Fruit fly (Drosophila melanogaster) whole organism, embryonic: ENCODE data around the gene kat80.

Experiments
- CG10462 ChIP-seq: fragments of 200-800 bp; sonication (Bioruptor generic); optimal IDR thresholded peaks from 2 replicates; lab custom pipeline; 2016; ENCODE audit warnings: missing biosample characterization, missing genetic modification characterization
- CG10959 ChIP-seq: fragments of 200-800 bp; sonication (Bioruptor generic); IDR thresholded peaks from 2 replicates; pipeline ENCODE4 v1.3.6; 2022; ENCODE audit warnings: missing biosample characterization, missing genetic modification characterization
- CG12769 ChIP-seq: fragments of 200-800 bp; sonication (Bioruptor generic); optimal IDR thresholded peaks from 2 replicates; lab custom pipeline; 2019; ENCODE audit warnings: missing biosample characterization, mild to moderate bottlenecking, missing genetic modification characterization, moderate library complexity
- CG13424 ChIP-seq: fragments of 200-800 bp; sonication (Bioruptor generic); optimal IDR thresholded peaks from 2 replicates; lab custom pipeline; 2019; ENCODE audit warnings: missing biosample characterization, mild to moderate bottlenecking, missing genetic modification characterization, moderate library complexity
- CG1529 ChIP-seq: fragments of 200-800 bp; sonication (Bioruptor generic); optimal IDR thresholded peaks from 3 replicates; lab custom pipeline; 2018; ENCODE audit warnings: missing biosample characterization, missing genetic modification characterization
- CG18011 ChIP-seq: fragments of 200-800 bp; sonication (Bioruptor generic); optimal IDR thresholded peaks from 2 replicates; lab custom pipeline; 2017; ENCODE audit warnings: missing biosample characterization, missing genetic modification characterization, mild to moderate bottlenecking, moderate library complexity, missing genotype
- CG2116 ChIP-seq: fragments of 200-800 bp; sonication (Bioruptor generic); optimal IDR thresholded peaks from 3 replicates; lab custom pipeline; 2018; ENCODE audit warnings: missing biosample characterization, mild to moderate bottlenecking, missing genetic modification characterization
- CG2678 ChIP-seq: fragments of 200-800 bp; sonication (Bioruptor generic); optimal IDR thresholded peaks from 3 replicates; lab custom pipeline; 2019; ENCODE audit warnings: missing biosample characterization, mild to moderate bottlenecking, missing genetic modification characterization, moderate library complexity
- CG32532 ChIP-seq: fragments of 200-800 bp; sonication (Bioruptor generic); IDR thresholded peaks from 2 replicates; pipeline ENCODE4 v1.3.6; 2022; ENCODE audit warnings: missing biosample characterization, missing genetic modification characterization
- CG32767 ChIP-seq: fragments of 200-800 bp; sonication (Bioruptor generic); IDR thresholded peaks from 2 replicates; pipeline ENCODE4 v1.3.6; 2022; ENCODE audit warnings: missing biosample characterization, missing genetic modification characterization
- CG42726 ChIP-seq: fragments of 200-800 bp; sonication (Bioruptor generic); IDR thresholded peaks from 2 replicates; pipeline ENCODE4 v1.3.6; 2022; ENCODE audit warnings: missing biosample characterization, missing genetic modification characterization; ENCODE audit not compliant: partially characterized antibody
- CG7839 ChIP-seq: fragments of 200-800 bp; sonication (Bioruptor generic); optimal IDR thresholded peaks from 3 replicates; lab custom pipeline; 2018; ENCODE audit warnings: missing biosample characterization, mild to moderate bottlenecking, missing genetic modification characterization, moderate library complexity
- CkIIα-i1 ChIP-seq: fragments of 200-800 bp; sonication (Bioruptor generic); IDR thresholded peaks from 2 replicates; pipeline ENCODE4 v1.3.6; 2022; ENCODE audit warnings: missing biosample characterization, missing genetic modification characterization
- Dref ChIP-seq: fragments of 200-800 bp; sonication (Bioruptor generic); IDR thresholded peaks from 2 replicates; pipeline ENCODE4 v1.3.6; 2022; ENCODE audit warnings: missing biosample characterization, missing genetic modification characterization
- Eip74EF ChIP-seq, 2 experiments: fragments of 200-800 bp in 1 of 2; fragments of >200 bp in 1 of 2; sonication (Bioruptor generic) in 1 of 2; optimal IDR thresholded peaks; 2 replicates each; lab custom pipeline; 2017 to 2019; ENCODE audit warnings: missing biosample characterization in 2 of 2, missing genetic modification characterization in 2 of 2, mild to moderate bottlenecking in 1 of 2, moderate library complexity in 1 of 2
- Ets65A ChIP-seq: fragments of 200-800 bp; sonication (Bioruptor generic); peaks from one replicate; lab custom pipeline; 2016; ENCODE audit warnings: missing biosample characterization, missing genetic modification characterization
- Ets97D ChIP-seq: fragments of 200-800 bp; sonication (Bioruptor generic); optimal IDR thresholded peaks from 3 replicates; lab custom pipeline; 2016; ENCODE audit warnings: missing biosample characterization, missing genetic modification characterization
- Hand ChIP-seq: fragments of 200-800 bp; sonication (Bioruptor generic); optimal IDR thresholded peaks from 2 replicates; lab custom pipeline; 2017; ENCODE audit warnings: mild to moderate bottlenecking, missing biosample characterization, missing genetic modification reagents, missing genetic modification characterization
- Hr78 ChIP-seq, 2 experiments: fragments of 200-800 bp in 1 of 2; fragments of >200 bp in 1 of 2; sonication (Bioruptor generic) in 1 of 2; optimal IDR thresholded peaks; 2 replicates each; lab custom pipeline; 2017 to 2019; ENCODE audit warnings: missing biosample characterization in 2 of 2, missing genetic modification characterization in 2 of 2, mild to moderate bottlenecking in 1 of 2, moderate library complexity in 1 of 2
- Kr ChIP-seq: fragments of 200-800 bp; sonication (Bioruptor generic); optimal IDR thresholded peaks from 2 replicates; lab custom pipeline; 2017; ENCODE audit warnings: missing biosample characterization, mild to moderate bottlenecking, missing genetic modification characterization
- Myb ChIP-seq: fragments of 200-800 bp; sonication (Bioruptor generic); optimal IDR thresholded peaks from 2 replicates; lab custom pipeline; 2016; ENCODE audit warnings: missing biosample characterization, missing genetic modification characterization
- Ptx1 ChIP-seq: fragments of 200-800 bp; sonication (Bioruptor generic); IDR thresholded peaks from 2 replicates; pipeline ENCODE4 v1.3.6; 2022; ENCODE audit warnings: missing biosample characterization, missing genetic modification characterization
- Spps ChIP-seq: fragments of 200-800 bp; sonication (Bioruptor generic); optimal IDR thresholded peaks from 2 replicates; lab custom pipeline; 2018; ENCODE audit warnings: missing biosample characterization, mild to moderate bottlenecking, missing genetic modification characterization
- Stat92E ChIP-seq, 3 experiments: fragments of >200 bp in 2 of 3; fragments of 200-800 bp in 1 of 3; sonication (Bioruptor generic) in 1 of 3; optimal IDR thresholded peaks; 2 replicates each; lab custom pipeline; 2017 to 2019; ENCODE audit warnings: missing biosample characterization in 3 of 3, missing genetic modification characterization in 3 of 3, mild to moderate bottlenecking in 1 of 3, moderate library complexity in 1 of 3
- Taf1 ChIP-seq: fragments of 200-800 bp; sonication (Bioruptor generic); IDR thresholded peaks from 2 replicates; pipeline ENCODE4 v1.3.6; 2022; ENCODE audit warnings: missing biosample characterization, missing genetic modification characterization
- Usf ChIP-seq: fragments of 200-800 bp; sonication (Bioruptor generic); optimal IDR thresholded peaks from 2 replicates; lab custom pipeline; 2017; ENCODE audit warnings: missing genotype, missing biosample characterization, missing genetic modification characterization
- aop ChIP-seq: fragments of 200-800 bp; sonication (Bioruptor generic); IDR thresholded peaks from 2 replicates; pipeline ENCODE4 v1.3.6; 2022; ENCODE audit warnings: missing biosample characterization, missing genetic modification characterization
- ash1 ChIP-seq: fragments of 200-800 bp; sonication (Bioruptor generic); optimal IDR thresholded peaks from 2 replicates; lab custom pipeline; 2018; ENCODE audit warnings: missing biosample characterization, mild to moderate bottlenecking, missing genetic modification characterization
- bbx ChIP-seq: fragments of 200-800 bp; sonication (Bioruptor generic); IDR thresholded peaks from 2 replicates; pipeline ENCODE4 v1.3.6; 2022; ENCODE audit warnings: missing biosample characterization, missing genetic modification characterization; ENCODE audit not compliant: partially characterized antibody
- btn ChIP-seq: fragments of 200-800 bp; sonication (Bioruptor generic); optimal IDR thresholded peaks from 2 replicates; lab custom pipeline; 2016; ENCODE audit warnings: missing biosample characterization, missing genetic modification characterization
- cg ChIP-seq: fragments of 200-800 bp; sonication (Bioruptor generic); optimal IDR thresholded peaks from 3 replicates; lab custom pipeline; 2019; ENCODE audit warnings: missing biosample characterization, mild to moderate bottlenecking, missing genetic modification characterization, moderate library complexity
- dmrt11E ChIP-seq: fragments of 200-800 bp; sonication (Bioruptor generic); optimal IDR thresholded peaks from 3 replicates; lab custom pipeline; 2018; ENCODE audit warnings: missing biosample characterization, mild to moderate bottlenecking, missing genetic modification characterization, moderate library complexity
- dpn ChIP-seq, 2 experiments: fragments of 200-800 bp; sonication (Bioruptor generic); optimal IDR thresholded peaks; 3 replicates each; lab custom pipeline; 2016; ENCODE audit warnings: missing biosample characterization in 2 of 2, missing genetic modification characterization in 2 of 2
- ftz-f1 ChIP-seq: fragments of 200-800 bp; sonication (Bioruptor generic); optimal IDR thresholded peaks from 2 replicates; lab custom pipeline; 2016; ENCODE audit warnings: missing biosample characterization, missing genetic modification characterization
- gsb ChIP-seq: fragments of 200-800 bp; sonication (Bioruptor generic); IDR thresholded peaks from 2 replicates; pipeline ENCODE4 v1.3.6; 2022; ENCODE audit warnings: missing biosample characterization, missing genetic modification characterization
- h ChIP-seq: fragments of >200 bp; optimal IDR thresholded peaks from 2 replicates; lab custom pipeline; 2017
- hbn ChIP-seq: fragments of 200-800 bp; sonication (Bioruptor generic); IDR thresholded peaks from 2 replicates; pipeline ENCODE4 v1.3.6; 2022; ENCODE audit warnings: missing biosample characterization, missing genetic modification characterization; ENCODE audit not compliant: partially characterized antibody
- inv ChIP-seq: fragments of 200-800 bp; sonication (Bioruptor generic); IDR thresholded peaks from 2 replicates; pipeline ENCODE4 v1.3.6; 2022; ENCODE audit warnings: missing biosample characterization, missing genetic modification characterization; ENCODE audit not compliant: partially characterized antibody
- luna ChIP-seq: fragments of 200-800 bp; sonication (Bioruptor generic); optimal IDR thresholded peaks from 2 replicates; lab custom pipeline; 2016; ENCODE audit warnings: missing biosample characterization, missing genetic modification characterization
- nerfin-1 ChIP-seq: fragments of 200-800 bp; sonication (Bioruptor generic); optimal IDR thresholded peaks from 3 replicates; lab custom pipeline; 2019; ENCODE audit warnings: missing biosample characterization, mild to moderate bottlenecking, missing genetic modification characterization, moderate library complexity
- sd ChIP-seq: fragments of 200-800 bp; sonication (Bioruptor generic); optimal IDR thresholded peaks from 3 replicates; lab custom pipeline; 2018; ENCODE audit warnings: missing biosample characterization, mild to moderate bottlenecking, missing genetic modification characterization, moderate library complexity
- sens-2 ChIP-seq: fragments of 200-800 bp; sonication (Bioruptor generic); IDR thresholded peaks from 2 replicates; pipeline ENCODE4 v1.3.6; 2022; ENCODE audit warnings: missing biosample characterization, missing genetic modification characterization
- slbo ChIP-seq: fragments of 200-800 bp; sonication (Bioruptor generic); IDR thresholded peaks from 2 replicates; pipeline ENCODE4 v1.3.6; 2022; ENCODE audit warnings: missing biosample characterization, missing genetic modification characterization
- slp2 ChIP-seq: fragments of 200-800 bp; sonication (Bioruptor generic); optimal IDR thresholded peaks from 2 replicates; lab custom pipeline; 2016; ENCODE audit warnings: missing biosample characterization, missing genetic modification characterization
- sob ChIP-seq: fragments of 200-800 bp; sonication (Bioruptor generic); IDR thresholded peaks from 2 replicates; pipeline ENCODE4 v1.3.6; 2022; ENCODE audit warnings: missing biosample characterization, missing genetic modification characterization
- sr ChIP-seq: fragments of 200-800 bp; sonication (Bioruptor generic); IDR thresholded peaks from 3 replicates; pipeline ENCODE4 v1.3.6; 2022; ENCODE audit warnings: missing biosample characterization, missing genetic modification characterization
- tna ChIP-seq: fragments of 200-800 bp; sonication (Bioruptor generic); IDR thresholded peaks from 2 replicates; pipeline ENCODE4 v1.3.6; 2022; ENCODE audit warnings: missing biosample characterization, missing genetic modification characterization; ENCODE audit not compliant: partially characterized antibody
- toy ChIP-seq: fragments of 200-800 bp; sonication (Bioruptor generic); IDR thresholded peaks from 2 replicates; pipeline ENCODE4 v1.3.6; 2022; ENCODE audit warnings: missing biosample characterization, missing genetic modification characterization
- tx ChIP-seq: fragments of 200-800 bp; sonication (Bioruptor generic); optimal IDR thresholded peaks from 2 replicates; lab custom pipeline; 2016; ENCODE audit warnings: missing biosample characterization, missing genetic modification characterization
- yki ChIP-seq: fragments of >200 bp; optimal IDR thresholded peaks from 3 replicates; lab custom pipeline; 2018
- zen2 ChIP-seq: fragments of 200-800 bp; sonication (Bioruptor generic); IDR thresholded peaks from 3 replicates; pipeline ENCODE4 v1.3.6; 2022; ENCODE audit warnings: missing biosample characterization, missing genetic modification characterization; ENCODE audit not compliant: partially characterized antibody
- zf30C ChIP-seq: fragments of 200-800 bp; sonication (Bioruptor generic); optimal IDR thresholded peaks from 3 replicates; lab custom pipeline; 2018; ENCODE audit warnings: missing biosample characterization, mild to moderate bottlenecking, missing genetic modification characterization

kat80 gene

dm6 chrX:16325472-16325871 is 49.5 kb upstream of the kat80 start, which contains the start of gene CalpC (continued):
- TF ChIP-seq ftz-f1 (no peak), aop (GFP tag; lab: Robert Waterston, UW) (no peak), CG32532 (GFP tag; lab: Robert Waterston, UW) (no peak), Ets97D (no peak), dpn (GFP tag; optimal IDR thresholded peaks at IDR 0.05; lab: Kevin White, UChicago) (no peak), CG12769 (peak; percentile 46), tx (GFP tag; lab: Kevin White, UChicago) (no peak), CkIIα-i1 (GFP tag; lab: Robert Waterston, UW) (no peak), sd (tag; lab: Kevin White, UChicago) (no peak), cg (GFP tag; lab: Kevin White, UChicago) (no peak), CG2678 (tag; lab: Kevin White, UChicago) (no peak), Ptx1 (GFP tag; lab: Robert Waterston, UW) (no peak), zen2 (no peak), toy (no peak), slbo (GFP tag; lab: Robert Waterston, UW) (no peak), Usf (GFP tag; lab: Kevin White, UChicago) (no peak), Hand (GFP tag; lab: Kevin White, UChicago) (no peak), Stat92E (GFP tag; optimal IDR thresholded peaks at IDR 0.05; lab: Kevin White, UChicago) (no peak), dmrt11E (tag; lab: Kevin White, UChicago) (no peak), Kr (GFP tag; lab: Kevin White, UChicago) (no peak), zf30C (GFP tag; lab: Kevin White, UChicago) (no peak), CG18011 (GFP tag; lab: Kevin White, UChicago) (no peak), Taf1 (no peak), Dref (GFP tag; lab: Robert Waterston, UW) (peak; percentile 36; the same call in 1 of the 2 replicates), sob (GFP tag; lab: Robert Waterston, UW) (no peak), nerfin-1 (no peak), sens-2 (GFP tag; lab: Robert Waterston, UW) (no peak), CG7839 (tag; lab: Kevin White, UChicago) (no peak), hbn (GFP tag; lab: Robert Waterston, UW) (no peak), CG1529 (no peak), gsb (no peak), CG13424 (tag; lab: Kevin White, UChicago) (no peak), CG42726 (GFP tag; lab: Robert Waterston, UW) (0 out of 2 replicates have a peak, but pooled peaks have one; percentile 11), CG10462 (GFP tag; lab: Kevin White, UChicago) (no peak), sr (no peak), bbx (GFP tag; lab: Robert Waterston, UW) (0 out of 2 replicates have a peak, but pooled peaks have one; percentile 40), Eip74EF (GFP tag; optimal IDR thresholded peaks at IDR 0.05; lab: Kevin White, UChicago) (no peak), Hr78 (GFP tag; optimal IDR thresholded peaks at IDR 0.05; lab: Kevin White, UChicago) (no peak), ash1 (no peak), btn (GFP tag; lab: Kevin White, UChicago) (no peak), yki (no peak), tna (no peak), inv (GFP tag; lab: Robert Waterston, UW) (no peak), CG10959 (GFP tag; lab: Robert Waterston, UW) (no peak), luna (GFP tag; lab: Kevin White, UChicago) (no peak), h (lab: Kevin White, UChicago) (no peak), CG32767 (GFP tag; lab: Robert Waterston, UW) (no peak), slp2 (no peak), Spps (tag; lab: Kevin White, UChicago) (no peak), CG2116 (GFP tag; lab: Kevin White, UChicago) (peak; percentile 3), Ets65A (no peak), Myb (GFP tag; lab: Kevin White, UChicago) (no peak)
